Worm (Caenorhabditis elegans): ENCODE results near the gene cyb-2.1.

cyb-2.1 gene

DNA sequence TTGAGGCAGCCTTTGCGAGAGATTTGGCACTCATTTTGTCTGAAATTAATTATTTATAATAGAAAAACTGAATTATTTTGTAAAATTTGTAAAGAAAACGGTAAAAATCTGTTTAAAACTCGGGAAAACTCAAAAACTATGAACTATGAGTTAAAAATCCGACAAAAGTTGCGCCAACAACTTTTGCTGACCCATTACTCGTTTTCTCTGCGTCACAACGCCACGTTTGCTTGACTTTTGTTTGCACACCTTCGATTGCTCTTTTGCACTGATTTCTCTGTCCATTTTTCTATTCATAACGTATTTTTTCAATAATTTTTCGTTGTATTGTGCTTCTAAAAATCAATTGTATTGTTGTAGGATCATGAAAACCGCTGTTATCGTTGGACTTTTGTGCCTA, 50.4 kb downstream of the cyb-2.1 start, which contains the start of gene fkb-1 (continued):
- TF ChIP-seq hif-1 (tag; optimal IDR thresholded peaks at IDR 0.05) (no peak), tra-1 (GFP tag; IDR thresholded peaks at IDR 0.05) (no peak), daf-19 (GFP tag; conservative IDR thresholded peaks at IDR 0.05) (no peak), dmd-6 (GFP tag; IDR thresholded peaks at IDR 0.05) (peak; percentile 56; the same call in 1 of the 2 replicates), lin-38 (GFP tag; IDR thresholded peaks at IDR 0.05) (peak; percentile 62), mes-2 (tag; optimal IDR thresholded peaks at IDR 0.05; ENCODE audit: poor library complexity, severe bottlenecking) (peak; percentile 58), hlh-30 (tag; optimal IDR thresholded peaks at IDR 0.05; ENCODE audit: insufficient read depth) (peak; percentile 38), hmg-1.1 (GFP tag; IDR thresholded peaks at IDR 0.05) (peak; percentile 66; the same call in 1 of the 2 replicates), pqm-1 (tag; optimal IDR thresholded peaks at IDR 0.05) (peak; percentile 20), lin-29 (GFP tag; IDR thresholded peaks at IDR 0.05) (no peak), mdl-1 (tag; optimal IDR thresholded peaks at IDR 0.05) (peak in 1 of 2 experiments; percentile 46), F37D6.2 (tag; optimal IDR thresholded peaks at IDR 0.05) (peak; percentile 6), spr-1 (tag; optimal IDR thresholded peaks at IDR 0.05) (peak; percentile 20), ceh-82 (tag; optimal IDR thresholded peaks at IDR 0.05) (no peak), dpl-1 (GFP tag; optimal IDR thresholded peaks at IDR 0.05) (peak; percentile 71), zip-11 (GFP tag; IDR thresholded peaks at IDR 0.05) (no peak), nhr-28 (tag; optimal IDR thresholded peaks at IDR 0.05) (peak; percentile 71), pha-4 (GFP tag; IDR thresholded peaks at IDR 0.05) (no peak), pha-4 (tag; optimal IDR thresholded peaks at IDR 0.05) (peak; percentile 87), zfp-2 (tag; optimal IDR thresholded peaks at IDR 0.05) (no peak), nhr-102 (tag; optimal IDR thresholded peaks at IDR 0.05) (peak; percentile 6), hlh-11 (tag; optimal IDR thresholded peaks at IDR 0.05) (peak; percentile 65), D1046.2 (GFP tag; IDR thresholded peaks at IDR 0.05) (no peak), nhr-41 (GFP tag; IDR thresholded peaks at IDR 0.05) (no peak), tag-97 (GFP tag; IDR thresholded peaks at IDR 0.05) (no peak), mxl-2 (GFP tag; conservative IDR thresholded peaks at IDR 0.05) (no peak), dve-1 (tag; optimal IDR thresholded peaks at IDR 0.05; ENCODE audit: insufficient read depth) (peak; percentile 83), php-3 (GFP tag; IDR thresholded peaks at IDR 0.05) (no peak), ztf-7 (tag; optimal IDR thresholded peaks at IDR 0.05) (no peak)
